Fruit fly (Drosophila melanogaster): Measurements from ENCODE around the gene gukh.

gukh gene

DNA sequence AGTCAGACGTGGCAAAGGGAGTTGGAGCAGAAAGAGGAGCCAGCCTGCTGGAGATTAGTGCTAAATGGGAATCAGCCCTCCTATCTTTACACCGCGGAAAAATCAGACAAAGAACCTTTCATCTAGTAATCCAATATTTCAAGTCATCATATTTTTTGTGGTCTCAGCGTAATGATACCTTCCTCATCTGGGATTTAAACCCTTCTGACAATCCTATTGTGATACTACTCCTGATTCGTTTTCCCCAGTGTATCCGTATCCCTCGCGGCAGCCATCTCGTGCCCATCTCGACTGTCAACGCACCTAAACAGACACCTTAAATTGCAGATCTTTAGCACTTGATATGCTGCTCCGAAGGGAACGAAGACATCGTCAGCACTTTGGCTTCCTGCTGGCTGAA, 14.5 kb downstream of the gukh start (continued):
- TF ChIP-seq CG7368 (GFP tag; optimal IDR thresholded peaks at IDR 0.05) (peak; percentile 27), OdsH (GFP tag; optimal IDR thresholded peaks at IDR 0.05) (peak; percentile 35), Gug (GFP tag; IDR thresholded peaks at IDR 0.05) (peak; percentile 50)

DNA sequence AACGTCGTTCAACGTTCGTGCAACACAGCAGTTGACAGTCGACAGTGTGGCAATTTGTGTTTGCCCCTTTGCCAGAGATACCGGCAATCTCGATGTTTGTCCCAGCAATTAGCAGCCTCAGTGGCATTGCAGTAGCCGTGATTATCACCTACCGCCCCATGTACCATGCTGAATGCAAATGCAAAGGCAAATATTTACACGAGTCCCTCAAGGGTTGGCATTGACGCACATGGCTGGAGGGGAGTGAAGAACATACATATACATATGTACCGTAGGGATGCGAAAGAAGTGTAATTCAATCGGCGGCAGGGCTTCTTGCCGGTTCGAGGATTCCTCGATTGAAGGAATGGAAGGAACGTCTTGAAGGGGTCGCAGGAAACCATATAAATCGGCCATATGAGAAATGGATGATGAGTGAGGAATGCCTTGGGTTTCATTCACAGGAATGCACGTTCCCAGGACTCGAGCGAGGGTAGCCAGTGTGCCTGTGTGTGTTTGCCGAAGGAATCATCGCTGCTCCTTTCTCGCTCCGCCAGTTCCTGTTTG, 16.2 kb downstream of the gukh start:
- TF ChIP-seq CG6792 (GFP tag; optimal IDR thresholded peaks at IDR 0.05), result no peak
- TF ChIP-seq CG9139 (GFP tag; optimal IDR thresholded peaks at IDR 0.05), result peak; percentile 30
- TF ChIP-seq Sox102F (GFP tag; optimal IDR thresholded peaks at IDR 0.05), result no peak
- no peak for TF ChIP-seq CG6163 (GFP tag; IDR thresholded peaks at IDR 0.05)
- no peak for TF ChIP-seq vri (GFP tag; optimal IDR thresholded peaks at IDR 0.05)
- TF ChIP-seq Hr38 (GFP tag; optimal IDR thresholded peaks at IDR 0.05), result no peak
- peak in 1 of 2 experiments; percentile 43 for TF ChIP-seq ss (GFP tag; optimal IDR thresholded peaks at IDR 0.05)
- TF ChIP-seq achi (GFP tag; optimal IDR thresholded peaks at IDR 0.05), result no peak
- TF ChIP-seq CG3919 (GFP tag; optimal IDR thresholded peaks at IDR 0.05), result no peak
- no peak for TF ChIP-seq esn (GFP tag; optimal IDR thresholded peaks at IDR 0.05)
- peak; percentile 69 for TF ChIP-seq fkh (GFP tag; optimal IDR thresholded peaks at IDR 0.05)
- no peak for TF ChIP-seq dac (GFP tag; optimal IDR thresholded peaks at IDR 0.05)
- peak; percentile 71 for TF ChIP-seq Eip78C (GFP tag)
- TF ChIP-seq Hr39 (GFP tag; optimal IDR thresholded peaks at IDR 0.05), result no peak
- TF ChIP-seq Lpt (GFP tag; optimal IDR thresholded peaks at IDR 0.05), result no peak
- no peak for TF ChIP-seq CG11902 (GFP tag; optimal IDR thresholded peaks at IDR 0.05)
- TF ChIP-seq svp (GFP tag), result peak; percentile 62
- no peak for TF ChIP-seq CG8319 (GFP tag; optimal IDR thresholded peaks at IDR 0.05)
- no peak for TF ChIP-seq CG8632 (GFP tag; optimal IDR thresholded peaks at IDR 0.05)
- TF ChIP-seq CG16779 (tag; optimal IDR thresholded peaks at IDR 0.05), result no peak
- no peak for TF ChIP-seq Eip93F (GFP tag; optimal IDR thresholded peaks at IDR 0.05)

DNA sequence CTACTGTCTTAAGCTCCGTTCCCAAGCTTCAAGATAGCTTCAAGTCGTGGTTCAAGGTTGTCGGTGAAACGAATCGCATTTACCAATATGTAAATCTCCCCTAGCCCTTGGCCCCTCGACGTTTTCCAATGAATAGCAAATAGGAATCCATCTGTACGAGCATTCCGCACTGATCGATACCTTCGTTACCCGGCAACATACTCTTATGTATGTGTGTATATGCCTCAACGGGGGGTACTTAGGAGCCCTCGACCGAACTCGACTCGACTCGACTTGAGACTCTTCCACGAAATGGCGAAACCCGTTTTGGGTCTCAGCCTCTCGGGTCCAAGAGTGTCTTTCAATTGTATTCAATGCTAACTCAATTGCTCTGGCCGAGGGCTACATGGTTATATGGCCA, 17.9 kb downstream of the gukh start:
- no peak for TF ChIP-seq Ets21C (GFP tag; optimal IDR thresholded peaks at IDR 0.05)

DNA sequence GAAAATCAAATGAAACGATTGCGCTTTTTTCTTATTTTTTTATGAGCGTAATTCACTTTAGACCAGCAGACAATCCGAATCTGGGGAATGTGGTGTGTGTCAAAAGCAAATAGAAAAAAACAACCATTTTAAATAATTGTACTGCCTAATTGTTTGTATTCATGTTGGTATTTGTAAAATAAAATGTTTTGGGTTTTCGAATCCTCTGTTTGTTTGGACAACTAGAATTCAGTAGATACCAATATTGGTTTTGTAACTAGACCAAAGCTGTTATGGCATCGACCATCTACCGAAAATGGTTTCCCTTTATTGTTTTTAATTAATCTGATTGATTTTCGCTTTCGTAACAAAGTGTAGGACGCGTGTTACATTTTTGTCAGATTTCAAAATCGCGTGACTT, 27.1 kb downstream of the gukh start:
- TF ChIP-seq fkh (GFP tag; optimal IDR thresholded peaks at IDR 0.05) (peak; percentile 73), spab (GFP tag; optimal IDR thresholded peaks at IDR 0.05) (no peak)

DNA sequence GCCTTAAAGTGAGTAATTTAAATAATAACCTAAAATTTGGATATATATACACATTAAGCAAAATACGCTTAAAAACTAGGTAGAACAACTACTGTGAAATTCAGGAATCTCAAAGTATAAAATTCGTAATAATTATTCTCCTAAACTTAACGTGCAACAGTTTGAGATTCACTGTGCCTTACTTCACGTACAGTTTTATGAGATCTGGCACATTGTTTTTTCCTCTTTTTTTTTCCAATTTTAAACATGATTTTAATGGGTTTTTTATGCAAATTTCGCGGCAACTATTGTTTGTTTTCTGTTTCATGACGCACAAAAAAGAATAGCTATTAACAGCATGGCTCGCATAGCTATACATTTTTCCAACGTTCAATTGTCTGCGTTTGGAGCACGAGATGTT, 28.1 kb downstream of the gukh start:
- TF ChIP-seq CG9139 (GFP tag; optimal IDR thresholded peaks at IDR 0.05) (no peak), CG16779 (tag; optimal IDR thresholded peaks at IDR 0.05) (no peak), vri (GFP tag; optimal IDR thresholded peaks at IDR 0.05) (no peak), CG6276 (GFP tag; optimal IDR thresholded peaks at IDR 0.05) (no peak), Ets21C (GFP tag; optimal IDR thresholded peaks at IDR 0.05) (no peak), dsx (GFP tag; optimal IDR thresholded peaks at IDR 0.05; ENCODE audit: poor library complexity, severe bottlenecking) (no peak), OdsH (GFP tag; optimal IDR thresholded peaks at IDR 0.05) (no peak), CG1621 (tag; optimal IDR thresholded peaks at IDR 0.05) (no peak), fd59A (GFP tag; optimal IDR thresholded peaks at IDR 0.05) (no peak), CG3919 (GFP tag; optimal IDR thresholded peaks at IDR 0.05) (no peak), CG10669 (GFP tag; optimal IDR thresholded peaks at IDR 0.05) (no peak), Ets96B (tag; optimal IDR thresholded peaks at IDR 0.05) (no peak), Eip78C (GFP tag) (no peak), Hr38 (GFP tag; optimal IDR thresholded peaks at IDR 0.05) (no peak), CG6163 (GFP tag; IDR thresholded peaks at IDR 0.05) (no peak)

DNA sequence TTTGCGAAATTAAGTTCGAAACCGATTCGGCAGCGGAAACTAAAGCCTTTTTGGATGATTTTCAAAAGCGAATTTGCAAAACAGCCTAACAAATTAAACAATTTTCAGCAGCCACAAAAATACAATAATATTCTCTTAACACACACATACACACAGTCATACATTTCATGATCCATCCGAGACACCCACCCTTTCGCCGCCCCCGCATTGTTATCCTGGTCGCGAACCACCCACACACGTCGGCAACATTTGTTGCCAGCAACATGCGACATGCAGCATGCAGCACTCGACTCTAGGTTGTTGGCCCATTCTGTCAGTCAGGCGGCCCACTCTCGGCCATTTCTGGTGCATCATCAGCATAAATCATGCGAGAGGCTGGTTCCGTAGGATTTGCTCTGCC, 30.2 kb downstream of the gukh start:
- TF ChIP-seq Gug (GFP tag; IDR thresholded peaks at IDR 0.05) (no peak), eg (GFP tag; IDR thresholded peaks at IDR 0.05) (0 out of 3 replicates have a peak, but pooled peaks have one; percentile 11)

Measured in whole organism, prepupa.